Worm (Caenorhabditis elegans): ENCODE results near the gene srpa-68.

- TF ChIP-seq ztf-23 (GFP tag; IDR thresholded peaks at IDR 0.05), result no peak
- TF ChIP-seq tab-1 (GFP tag; IDR thresholded peaks at IDR 0.05), result no peak
- no peak for TF ChIP-seq ztf-29 (GFP tag; IDR thresholded peaks at IDR 0.05)
- TF ChIP-seq cog-1 (tag; optimal IDR thresholded peaks at IDR 0.05), result no peak
- no peak for TF ChIP-seq T22C8.4 (GFP tag; IDR thresholded peaks at IDR 0.05)
These were observed 40.4 kb downstream of the srpa-68 start, which contains the start of gene T04H1.5 for ce11 chrV:12251041-12251440.
